Worm (Caenorhabditis elegans): ENCODE data around the gene try-1.
A peak's percentile ranks its signal among the peaks of the same experiment; 100 is the strongest.

try-1 gene

DNA sequence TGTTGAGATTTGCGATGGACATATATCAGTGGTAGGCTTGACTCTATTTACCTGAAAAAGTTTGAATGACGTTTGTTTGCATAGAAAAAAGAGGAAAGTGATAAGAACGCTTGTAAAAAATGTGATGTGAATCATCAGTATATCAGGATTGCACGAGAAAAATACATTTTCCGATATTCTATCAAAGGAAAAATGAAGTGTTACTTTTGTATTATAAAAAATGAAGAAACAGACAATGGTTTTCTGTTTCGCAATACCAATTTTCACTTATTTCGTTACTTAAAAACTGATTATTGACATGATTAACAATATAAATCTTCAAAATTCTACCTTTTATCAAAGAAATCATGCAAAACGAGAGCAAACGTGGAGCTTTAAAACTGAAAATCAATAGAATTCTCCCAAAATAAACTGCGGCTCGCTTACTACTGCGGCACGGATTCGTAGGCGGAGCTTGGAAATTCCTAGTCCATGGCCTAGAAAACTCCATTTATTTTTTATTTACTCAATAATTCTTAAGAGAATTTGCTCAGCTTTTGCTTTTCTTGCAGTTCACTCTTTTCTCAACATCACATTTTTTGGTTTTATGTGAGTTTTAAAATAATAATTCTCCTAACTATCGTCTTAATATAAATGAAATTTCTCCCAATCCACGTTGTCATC lies 44.3 kb upstream of the try-1 start, which contains the start of the genes eif-1 and vps-24 (continued):
- peak; percentile 46 for TF ChIP-seq nhr-47 (tag; optimal IDR thresholded peaks at IDR 0.05)
- TF ChIP-seq egl-13 (tag; optimal IDR thresholded peaks at IDR 0.05), result no peak
- TF ChIP-seq sptf-1 (tag; optimal IDR thresholded peaks at IDR 0.05), result no peak
- peak; percentile 62 for TF ChIP-seq ceh-90 (tag; optimal IDR thresholded peaks at IDR 0.05)
- TF ChIP-seq hlh-17 (GFP tag; optimal IDR thresholded peaks at IDR 0.05; ENCODE audit: borderline replicate concordance), result no peak
- TF ChIP-seq efl-1 (optimal IDR thresholded peaks at IDR 0.05), result peak; percentile 57 to 64
- peak; percentile 72 to 95 for TF ChIP-seq efl-1 (GFP tag; optimal IDR thresholded peaks at IDR 0.05 in 1 of 2)
- TF ChIP-seq swsn-7 (tag; optimal IDR thresholded peaks at IDR 0.05), result peak; percentile 12
- no peak for TF ChIP-seq ces-1 (GFP tag; optimal IDR thresholded peaks at IDR 0.05)
- TF ChIP-seq jun-1 (tag; optimal IDR thresholded peaks at IDR 0.05), result no peak
- no peak for TF ChIP-seq unc-30 (tag; optimal IDR thresholded peaks at IDR 0.05)
- TF ChIP-seq snpc-4 (tag; optimal IDR thresholded peaks at IDR 0.05), result peak; percentile 29
- TF ChIP-seq sox-4 (tag; optimal IDR thresholded peaks at IDR 0.05), result no peak
- TF ChIP-seq skn-1 (tag; optimal IDR thresholded peaks at IDR 0.05), result peak; percentile 2
- peak; percentile 65 for TF ChIP-seq rnt-1 (tag; optimal IDR thresholded peaks at IDR 0.05)
- TF ChIP-seq tbx-2 (tag; optimal IDR thresholded peaks at IDR 0.05), result peak; percentile 47
- peak; percentile 56 for TF ChIP-seq lin-15B (tag; optimal IDR thresholded peaks at IDR 0.05)
- no peak for TF ChIP-seq fos-1 (tag; optimal IDR thresholded peaks at IDR 0.05)
- TF ChIP-seq nhr-84 (tag; optimal IDR thresholded peaks at IDR 0.05), result no peak
- no peak for TF ChIP-seq pqm-1 (tag; optimal IDR thresholded peaks at IDR 0.05)
- TF ChIP-seq unc-98 (GFP tag; IDR thresholded peaks at IDR 0.05), result no peak
- peak; percentile 30 for TF ChIP-seq irx-1 (tag; optimal IDR thresholded peaks at IDR 0.05)
- TF ChIP-seq C34B4.2 (tag; optimal IDR thresholded peaks at IDR 0.05), result no peak
- peak; percentile 49 for TF ChIP-seq lin-14 (GFP tag; optimal IDR thresholded peaks at IDR 0.05)
- no peak for TF ChIP-seq pax-3 (tag; optimal IDR thresholded peaks at IDR 0.05)
- TF ChIP-seq Y116A8C.19 (tag; optimal IDR thresholded peaks at IDR 0.05; ENCODE audit: borderline replicate concordance), result no peak
- TF ChIP-seq nhr-77 (tag; optimal IDR thresholded peaks at IDR 0.05), result no peak
- TF ChIP-seq xbp-1 (tag; optimal IDR thresholded peaks at IDR 0.05), result peak; percentile 29
- no peak for TF ChIP-seq nhr-11 (tag; optimal IDR thresholded peaks at IDR 0.05)
- TF ChIP-seq fkh-8 (tag; optimal IDR thresholded peaks at IDR 0.05), result peak; percentile 16
- no peak for TF ChIP-seq ztf-4 (tag; optimal IDR thresholded peaks at IDR 0.05)
- TF ChIP-seq nhr-90 (tag; optimal IDR thresholded peaks at IDR 0.05; ENCODE audit: poor library complexity), result no peak
- TF ChIP-seq aly-2 (tag; optimal IDR thresholded peaks at IDR 0.05), result no peak
- no peak for TF ChIP-seq fkh-4 (tag; optimal IDR thresholded peaks at IDR 0.05; ENCODE audit: borderline replicate concordance)
- no peak for TF ChIP-seq vab-15 (tag; optimal IDR thresholded peaks at IDR 0.05)
- TF ChIP-seq zag-1 (tag; optimal IDR thresholded peaks at IDR 0.05), result no peak
- peak; percentile 62 to 65 for TF ChIP-seq lin-35 (GFP tag; optimal IDR thresholded peaks at IDR 0.05)
- no peak for TF ChIP-seq ceh-88 (GFP tag; IDR thresholded peaks at IDR 0.05)
- TF ChIP-seq alr-1 (tag; optimal IDR thresholded peaks at IDR 0.05; ENCODE audit: borderline replicate concordance), result no peak
- TF ChIP-seq snu-23 (GFP tag; optimal IDR thresholded peaks at IDR 0.05), result peak; percentile 47

DNA sequence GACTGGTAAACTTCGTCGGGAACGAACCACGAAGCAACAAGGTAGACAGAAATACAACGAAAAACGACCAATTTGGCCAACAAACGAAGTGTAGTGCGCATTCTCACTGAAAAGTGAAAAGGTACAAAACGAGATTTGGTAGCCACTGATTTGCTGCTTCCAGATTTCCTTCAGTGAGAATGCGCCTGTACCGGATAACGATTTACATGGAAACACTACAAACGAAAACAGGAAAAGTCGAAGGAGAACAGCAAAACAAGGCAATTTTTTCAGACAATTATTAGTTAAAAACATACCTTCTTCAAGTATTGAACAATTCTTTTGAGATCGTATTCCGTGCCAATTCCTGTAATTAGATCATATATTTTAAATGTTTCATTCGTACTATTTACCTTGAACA lies 43.6 kb upstream of the try-1 start, which contains the start of gene pigb-1:
Gene pigb-1 (minus strand): TSS at position 101 of the 400 bp plus-strand sequence.
- no peak for TF ChIP-seq ztf-11 (tag; optimal IDR thresholded peaks at IDR 0.05)
- TF ChIP-seq ceh-63 (GFP tag; optimal IDR thresholded peaks at IDR 0.05), result no peak
- TF ChIP-seq grh-1 (GFP tag; IDR thresholded peaks at IDR 0.05), result no peak
- no peak for TF ChIP-seq aha-1 (tag; optimal IDR thresholded peaks at IDR 0.05)
- no peak for TF ChIP-seq ets-5 (GFP tag; IDR thresholded peaks at IDR 0.05)
- TF ChIP-seq pqm-1 (tag; optimal IDR thresholded peaks at IDR 0.05), result no peak
- TF ChIP-seq lsy-2 (tag; optimal IDR thresholded peaks at IDR 0.05), result no peak
- no peak for TF ChIP-seq nhr-90 (tag; optimal IDR thresholded peaks at IDR 0.05; ENCODE audit: poor library complexity)
- no peak for TF ChIP-seq swsn-7 (tag; optimal IDR thresholded peaks at IDR 0.05)
- no peak for TF ChIP-seq nhr-47 (tag; optimal IDR thresholded peaks at IDR 0.05)
- TF ChIP-seq nhr-237 (tag; optimal IDR thresholded peaks at IDR 0.05), result no peak
- TF ChIP-seq sup-37 (GFP tag; optimal IDR thresholded peaks at IDR 0.05), result no peak
- no peak for TF ChIP-seq nhr-20 (tag; optimal IDR thresholded peaks at IDR 0.05)
- no peak for TF ChIP-seq unc-130 (tag; optimal IDR thresholded peaks at IDR 0.05)

All from whole organism, L1 larva.